Worm (Caenorhabditis elegans) whole organism, young adult: ENCODE data around the gene col-148.

Experiments used
- F22D6.2 ChIP-seq: sonication (generic microtip); optimal IDR thresholded peaks from 2 replicates; lab custom pipeline; 2016; ENCODE audit warnings: mild to moderate bottlenecking, missing genetic modification characterization, missing compliant biosample characterization
- ccch-3 ChIP-seq: fragments of 200-800 bp; sonication (Bioruptor generic); optimal IDR thresholded peaks from 2 replicates; lab custom pipeline; 2018; ENCODE audit warnings: mild to moderate bottlenecking, missing genetic modification characterization, missing compliant biosample characterization
- gei-17 ChIP-seq: fragments of 200-800 bp; sonication (Bioruptor generic); optimal IDR thresholded peaks from 2 replicates; lab custom pipeline; 2018; ENCODE audit warnings: mild to moderate bottlenecking, missing genetic modification characterization, missing compliant biosample characterization
- lin-40 ChIP-seq: sonication (generic microtip); optimal IDR thresholded peaks from 2 replicates; lab custom pipeline; 2016; ENCODE audit warnings: missing genetic modification characterization, mild to moderate bottlenecking, missing compliant biosample characterization, missing genotype, missing genetic modification reagents
- mxl-1 ChIP-seq: sonication (generic microtip); optimal IDR thresholded peaks from 2 replicates; lab custom pipeline; 2016; ENCODE audit warnings: missing genetic modification characterization, missing compliant biosample characterization
- unc-62 ChIP-seq: fragments of 150-350 bp; optimal IDR thresholded peaks from 2 replicates; lab custom pipeline; 2014; ENCODE audit warnings: missing biosample characterization, missing genetic modification reagents, missing genetic modification characterization

DNA sequence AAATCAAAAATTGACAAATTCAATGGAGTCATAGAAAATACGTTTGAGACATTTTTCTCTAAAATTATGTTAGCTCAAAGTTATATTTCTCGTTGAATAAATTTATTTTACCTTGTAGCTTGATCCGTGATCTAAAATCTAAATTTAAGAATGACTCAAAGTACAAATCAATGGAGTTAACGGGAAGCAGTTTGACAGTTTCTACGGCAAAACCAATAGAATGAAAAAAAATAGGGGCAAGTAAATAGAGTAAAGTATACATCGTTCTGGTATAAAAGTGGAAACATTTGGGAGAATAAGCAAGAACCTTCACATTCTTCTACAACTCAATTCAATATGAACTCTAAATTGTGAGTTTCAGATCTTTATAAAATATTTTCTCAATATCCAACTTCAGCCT, 10.6 kb upstream of the col-148 start, which contains the start of gene fipr-6:
- TF ChIP-seq unc-62 (GFP tag; lab: Kevin White, UChicago) (no peak), mxl-1 (tag; lab: Kevin White, UChicago) (no peak), ccch-3 (GFP tag; lab: Kevin White, UChicago) (no peak), gei-17 (GFP tag; lab: Kevin White, UChicago) (no peak), F22D6.2 (tag; lab: Kevin White, UChicago) (no peak), lin-40 (tag; lab: Kevin White, UChicago) (no peak)
